Worm (Caenorhabditis elegans): ENCODE measurements around the gene T05C7.5.

T05C7.5 gene

DNA sequence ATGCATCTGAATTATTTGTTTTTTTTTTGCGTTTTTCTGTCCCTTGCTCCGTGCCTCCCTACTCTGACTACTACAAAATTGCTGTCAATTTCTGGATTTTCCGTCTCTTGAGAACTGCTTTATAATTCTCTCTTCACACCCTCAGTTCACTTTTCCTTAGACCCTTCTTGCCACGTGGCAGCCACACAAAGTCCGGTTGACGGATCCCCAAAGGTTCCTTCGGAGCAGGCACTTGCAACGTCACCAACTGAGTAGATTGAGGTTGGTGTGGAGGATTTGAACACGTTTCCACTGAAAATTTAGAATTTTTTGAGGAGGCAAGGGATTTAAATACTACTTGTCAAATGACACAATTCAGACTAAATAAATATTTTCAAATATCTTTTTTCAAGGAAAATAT, 28.0 kb upstream of the T05C7.5 start:
- TF ChIP-seq ceh-28 (tag; optimal IDR thresholded peaks at IDR 0.05) (no peak), elt-3 (tag; optimal IDR thresholded peaks at IDR 0.05) (no peak), nhr-67 (tag; optimal IDR thresholded peaks at IDR 0.05) (no peak), mml-1 (tag; optimal IDR thresholded peaks at IDR 0.05) (no peak), nhr-12 (tag; optimal IDR thresholded peaks at IDR 0.05) (no peak), ZK546.5 (tag; optimal IDR thresholded peaks at IDR 0.05) (no peak)

DNA sequence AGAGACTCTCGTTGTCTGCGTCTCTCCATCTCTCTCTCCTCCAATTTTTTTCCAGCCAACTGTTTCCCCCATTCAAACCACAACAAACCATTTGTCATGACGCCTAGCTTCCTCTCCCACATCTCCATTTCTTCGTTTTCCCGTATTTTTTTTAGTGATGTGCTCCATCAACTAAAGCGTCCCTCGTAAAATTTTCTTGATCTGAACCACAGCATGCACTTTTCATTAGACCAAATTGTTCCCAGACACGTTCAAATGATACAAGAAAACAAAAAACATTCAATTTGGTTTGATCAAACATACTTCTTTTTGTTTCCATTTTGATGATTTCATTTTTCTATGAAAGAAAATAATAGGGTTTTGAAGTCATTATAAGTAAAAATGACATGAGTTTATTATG, 23.6 kb upstream of the T05C7.5 start:
- TF ChIP-seq aly-2 (tag; optimal IDR thresholded peaks at IDR 0.05) (no peak), lin-39 (tag; optimal IDR thresholded peaks at IDR 0.05) (peak; percentile 20)

DNA sequence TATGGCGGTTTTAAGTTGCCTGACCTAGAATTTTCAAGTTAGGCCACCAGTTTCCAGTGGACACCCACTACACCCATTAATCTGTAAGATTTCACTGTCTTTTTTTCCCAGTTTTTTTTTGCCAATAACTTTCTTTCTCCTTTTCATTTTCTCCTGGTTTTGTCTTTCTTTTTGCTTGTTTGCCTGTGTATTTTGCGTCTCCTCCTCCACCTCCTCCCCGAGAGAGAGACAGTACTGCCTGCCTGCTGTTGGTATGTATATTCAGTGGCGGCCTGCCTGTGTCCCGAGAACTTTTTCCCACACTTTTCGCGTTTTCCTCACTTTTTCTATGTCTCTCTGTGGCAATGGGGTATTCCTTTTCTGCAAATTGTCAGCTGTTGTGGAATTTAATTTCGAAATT, 22.7 kb upstream of the T05C7.5 start:
- TF ChIP-seq pha-4 (tag; optimal IDR thresholded peaks at IDR 0.05) = peak; percentile 53
- TF ChIP-seq hmg-11 (tag; optimal IDR thresholded peaks at IDR 0.05) = peak; percentile 44
- TF ChIP-seq nhr-25 (tag; optimal IDR thresholded peaks at IDR 0.05) = no peak

DNA sequence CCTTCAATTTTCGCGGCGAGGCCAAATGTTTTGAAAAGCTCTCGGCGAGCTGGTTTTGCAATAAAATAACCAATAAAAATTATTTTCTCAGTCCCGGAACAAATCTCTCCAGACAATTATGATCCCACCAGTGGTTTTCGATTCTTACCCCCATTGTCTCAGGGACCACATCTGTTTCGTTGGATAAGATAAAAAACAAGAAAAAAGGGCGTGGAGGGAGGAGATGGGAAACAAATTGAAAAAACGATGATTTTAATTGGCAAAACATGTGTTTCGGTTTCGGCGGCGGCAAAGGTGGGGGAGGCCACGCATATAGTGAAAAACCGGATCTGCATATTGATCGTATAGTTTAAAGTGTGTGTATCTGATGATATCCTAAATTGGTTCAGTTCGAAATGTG, 22.2 kb upstream of the T05C7.5 start:
- TF ChIP-seq nhr-25 (tag; optimal IDR thresholded peaks at IDR 0.05) (no peak), ztf-4 (tag; optimal IDR thresholded peaks at IDR 0.05) (no peak), fkh-2 (tag; optimal IDR thresholded peaks at IDR 0.05) (no peak), elt-1 (tag; optimal IDR thresholded peaks at IDR 0.05) (no peak), nhr-23 (tag; optimal IDR thresholded peaks at IDR 0.05) (no peak), ZK546.5 (tag; optimal IDR thresholded peaks at IDR 0.05) (no peak), ceh-16 (tag; optimal IDR thresholded peaks at IDR 0.05) (no peak), mml-1 (tag; optimal IDR thresholded peaks at IDR 0.05) (no peak), lsy-12 (tag; optimal IDR thresholded peaks at IDR 0.05) (no peak), lin-39 (tag; optimal IDR thresholded peaks at IDR 0.05) (no peak), tbx-2 (tag; optimal IDR thresholded peaks at IDR 0.05) (no peak), pha-4 (tag; optimal IDR thresholded peaks at IDR 0.05) (no peak), nhr-237 (tag; optimal IDR thresholded peaks at IDR 0.05) (no peak), ceh-9 (tag; optimal IDR thresholded peaks at IDR 0.05) (no peak), nhr-12 (tag; optimal IDR thresholded peaks at IDR 0.05) (no peak), elt-3 (tag; optimal IDR thresholded peaks at IDR 0.05) (no peak), daf-12 (tag; optimal IDR thresholded peaks at IDR 0.05) (no peak)

DNA sequence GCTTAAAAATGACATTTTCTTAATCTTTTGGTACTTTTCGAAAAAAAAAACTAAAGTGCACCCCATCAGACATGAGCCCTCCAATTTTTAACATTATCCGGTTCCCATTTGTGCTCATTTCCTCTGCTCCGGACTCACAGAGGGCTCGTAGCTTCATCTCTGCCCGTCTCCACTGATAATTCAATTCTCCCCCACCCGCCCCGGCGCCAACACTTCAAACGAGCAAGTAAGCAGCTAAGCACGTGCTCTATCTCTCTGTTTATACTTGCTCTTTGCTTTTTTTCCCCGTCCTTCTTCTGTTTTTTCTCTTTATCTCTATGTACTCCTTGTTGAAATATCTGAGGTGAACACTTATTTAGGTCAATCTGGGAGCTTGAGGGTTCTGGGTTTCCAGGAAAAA, 20.5 kb upstream of the T05C7.5 start, which contains the start of gene T05C7.9:
TSS of gene T05C7.9 (plus strand) at position 72 of the 400 bp plus-strand sequence.
- TF ChIP-seq ceh-82 (tag; optimal IDR thresholded peaks at IDR 0.05) = no peak
- no peak for TF ChIP-seq pqm-1 (tag; optimal IDR thresholded peaks at IDR 0.05)
- peak; percentile 78 for TF ChIP-seq pha-4 (tag; optimal IDR thresholded peaks at IDR 0.05)
- no peak for TF ChIP-seq fos-1 (tag; optimal IDR thresholded peaks at IDR 0.05)
- TF ChIP-seq unc-62 (GFP tag; optimal IDR thresholded peaks at IDR 0.05) = no peak
- TF ChIP-seq nfya-1 (tag; optimal IDR thresholded peaks at IDR 0.05; ENCODE audit: insufficient read depth) = peak; percentile 18

DNA sequence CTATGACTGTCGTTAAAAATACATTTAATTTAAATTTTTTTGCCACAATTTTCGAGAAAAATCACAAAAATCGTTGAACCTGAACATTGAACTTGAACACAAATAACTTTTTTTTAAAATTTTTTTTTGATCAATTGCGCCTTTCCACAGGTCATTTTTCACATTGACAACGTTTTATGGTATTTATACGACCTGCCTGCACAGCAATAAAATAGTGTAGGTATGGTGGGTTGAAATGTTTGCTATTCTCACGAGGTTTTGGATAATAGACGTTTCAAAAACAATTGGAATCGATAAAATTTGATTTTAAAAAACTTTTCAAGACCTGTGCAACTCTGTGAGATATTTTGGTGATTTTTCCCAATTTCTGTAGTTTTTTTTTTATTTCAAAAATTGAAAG, 19.5 kb upstream of the T05C7.5 start:
- TF ChIP-seq pha-4 (tag; optimal IDR thresholded peaks at IDR 0.05) (peak; percentile 3), daf-12 (tag; optimal IDR thresholded peaks at IDR 0.05) (no peak)

DNA sequence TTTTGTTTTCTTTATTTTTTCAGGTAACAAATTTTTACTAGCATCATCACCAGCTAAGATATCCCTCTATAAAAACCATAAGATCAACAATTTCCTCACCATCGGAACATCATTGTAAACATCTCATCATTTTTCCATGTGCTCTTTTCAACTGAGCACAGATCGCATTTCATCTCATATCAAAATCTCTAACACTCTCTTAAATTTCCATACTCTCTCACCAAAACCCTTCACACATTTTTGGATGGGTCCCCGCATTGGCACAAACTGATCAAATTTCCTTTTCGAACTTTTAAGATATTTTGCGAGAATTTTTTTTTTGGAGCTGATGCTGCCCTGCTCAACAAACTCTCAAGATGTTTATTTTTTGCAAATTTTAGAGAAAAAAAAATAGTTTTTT, 18.7 kb upstream of the T05C7.5 start:
- no peak for TF ChIP-seq elt-2 (tag; optimal IDR thresholded peaks at IDR 0.05)
- TF ChIP-seq daf-12 (tag; optimal IDR thresholded peaks at IDR 0.05) = no peak
- TF ChIP-seq pha-4 (tag; optimal IDR thresholded peaks at IDR 0.05) = no peak
- no peak for TF ChIP-seq nhr-12 (tag; optimal IDR thresholded peaks at IDR 0.05)
- no peak for TF ChIP-seq nhr-76 (tag; optimal IDR thresholded peaks at IDR 0.05)
- no peak for TF ChIP-seq ama-1 (optimal IDR thresholded peaks at IDR 0.05)
- no peak for TF ChIP-seq unc-39 (tag; optimal IDR thresholded peaks at IDR 0.05)
- no peak for TF ChIP-seq lin-15B (tag; optimal IDR thresholded peaks at IDR 0.05)
- TF ChIP-seq nhr-25 (tag; optimal IDR thresholded peaks at IDR 0.05) = no peak
- TF ChIP-seq nhr-77 (tag; optimal IDR thresholded peaks at IDR 0.05) = no peak
- TF ChIP-seq unc-62 (GFP tag; optimal IDR thresholded peaks at IDR 0.05) = no peak
- TF ChIP-seq aly-2 (tag; optimal IDR thresholded peaks at IDR 0.05) = no peak
- no peak for TF ChIP-seq R02D3.7 (tag; optimal IDR thresholded peaks at IDR 0.05)
- TF ChIP-seq nhr-23 (tag; optimal IDR thresholded peaks at IDR 0.05) = no peak
- TF ChIP-seq jun-1 (tag; optimal IDR thresholded peaks at IDR 0.05) = no peak
- TF ChIP-seq sea-2 (GFP tag; optimal IDR thresholded peaks at IDR 0.05) = no peak
- no peak for TF ChIP-seq ztf-4 (tag; optimal IDR thresholded peaks at IDR 0.05)
